Worm (Caenorhabditis elegans) whole organism, early embryonic: ENCODE results near the gene smoc-1.

Experiments
- B0310.2 ChIP-seq: sonication (generic microtip); optimal IDR thresholded peaks from 2 replicates; lab custom pipeline; 2016; ENCODE audit warnings: mild to moderate bottlenecking, missing genetic modification characterization, missing compliant biosample characterization
- F13C5.2 ChIP-seq: sonication (generic microtip); optimal IDR thresholded peaks from 2 replicates; lab custom pipeline; 2017; ENCODE audit warnings: mild to moderate bottlenecking, missing genetic modification characterization, inconsistent platforms, missing compliant biosample characterization
- aly-1 ChIP-seq: sonication (generic microtip); optimal IDR thresholded peaks from 2 replicates; lab custom pipeline; 2016; ENCODE audit warnings: missing genetic modification characterization, missing compliant biosample characterization
- ama-1 ChIP-seq: fragments of 150-350 bp; optimal IDR thresholded peaks from 2 replicates; lab custom pipeline; 2014
- ceh-13 ChIP-seq: fragments of 200-800 bp; sonication (Bioruptor generic); optimal IDR thresholded peaks from 2 replicates; lab custom pipeline; 2018; ENCODE audit warnings: mild to moderate bottlenecking, missing genetic modification characterization, missing compliant biosample characterization
- ceh-36 ChIP-seq: sonication (generic microtip); optimal IDR thresholded peaks from 2 replicates; lab custom pipeline; 2016; ENCODE audit warnings: missing genetic modification characterization, inconsistent platforms, missing compliant biosample characterization
- ets-7 ChIP-seq: sonication (generic microtip); optimal IDR thresholded peaks from 2 replicates; lab custom pipeline; 2016; ENCODE audit warnings: missing genotype, missing genetic modification characterization, missing compliant biosample characterization
- flt-1 ChIP-seq: fragments of 200-800 bp; sonication (Bioruptor generic); IDR thresholded peaks from 2 replicates; pipeline ENCODE4 v1.3.6; 2022; ENCODE audit warnings: missing genetic modification characterization, missing compliant biosample characterization
- hmbx-1 ChIP-seq: sonication (generic microtip); optimal IDR thresholded peaks from 2 replicates; lab custom pipeline; 2016; ENCODE audit warnings: mild to moderate bottlenecking, missing genetic modification characterization, missing compliant biosample characterization
- hmg-4 ChIP-seq: fragments of 200-800 bp; sonication (Bioruptor generic); optimal IDR thresholded peaks from 2 replicates; lab custom pipeline; 2018; ENCODE audit warnings: mild to moderate bottlenecking, missing genetic modification characterization, missing compliant biosample characterization
- hnd-1 ChIP-seq: sonication (generic microtip); optimal IDR thresholded peaks from 2 replicates; lab custom pipeline; 2016; ENCODE audit warnings: missing genetic modification characterization, missing compliant biosample characterization
- pes-1 ChIP-seq: fragments of 200-800 bp; sonication (Bioruptor generic); IDR thresholded peaks from 2 replicates; pipeline ENCODE4 v1.3.6; 2022; ENCODE audit warnings: missing genetic modification reagents, missing genetic modification characterization, missing compliant biosample characterization
- sea-1 ChIP-seq: fragments of 200-800 bp; sonication (Bioruptor generic); conservative IDR thresholded peaks from 2 replicates; pipeline ENCODE4 v1.3.6; 2022; ENCODE audit warnings: missing genetic modification characterization, missing compliant biosample characterization
- tbx-37 ChIP-seq: fragments of 200-800 bp; sonication (Bioruptor generic); conservative IDR thresholded peaks from 2 replicates; pipeline ENCODE4 v1.3.6; 2022; ENCODE audit warnings: missing genetic modification reagents, missing genetic modification characterization, missing compliant biosample characterization

- no peak for TF ChIP-seq ama-1 (lab: Kevin White, UChicago)
- TF ChIP-seq tbx-37 (GFP tag; lab: Robert Waterston, UW), result no peak
- TF ChIP-seq hmg-4, result no peak
- no peak for TF ChIP-seq ceh-36 (tag; lab: Kevin White, UChicago)
- TF ChIP-seq hmbx-1 (tag; lab: Kevin White, UChicago), result no peak
- TF ChIP-seq aly-1, result no peak
- no peak for TF ChIP-seq flt-1 (GFP tag; lab: Robert Waterston, UW)
- no peak for TF ChIP-seq B0310.2 (tag; lab: Kevin White, UChicago)
- no peak for TF ChIP-seq ceh-13 (GFP tag; lab: Kevin White, UChicago)
- no peak for TF ChIP-seq hnd-1 (tag; lab: Kevin White, UChicago)
- no peak for TF ChIP-seq ets-7
- TF ChIP-seq F13C5.2 (tag; lab: Kevin White, UChicago), result no peak
- TF ChIP-seq sea-1 (GFP tag; lab: Robert Waterston, UW), result no peak
- no peak for TF ChIP-seq pes-1 (GFP tag; lab: Robert Waterston, UW)
Measured at ce11 chrV:11741078-11741477, 16.4 kb upstream of the smoc-1 start.
